Worm (Caenorhabditis elegans) whole organism, mixed stage, embryonic: ENCODE measurements around the gene C56G2.4.

ENCODE experiments used
- M03D4.4 ChIP-seq: sonication (generic microtip); optimal IDR thresholded peaks from 2 replicates; lab custom pipeline; 2017; ENCODE audit warnings: mild to moderate bottlenecking, missing genetic modification characterization, missing compliant biosample characterization
- bed-3 ChIP-seq: fragments of 200-800 bp; sonication (Bioruptor generic); optimal IDR thresholded peaks from 3 replicates; lab custom pipeline; 2018; ENCODE audit warnings: mild to moderate bottlenecking, missing genetic modification characterization, moderate library complexity, missing compliant biosample characterization
- blmp-1 ChIP-seq: fragments of 150-350 bp; optimal IDR thresholded peaks from 2 replicates; lab custom pipeline; 2014; ENCODE audit warnings: missing biosample characterization, missing genetic modification characterization
- ceh-39 ChIP-seq: fragments of 150-350 bp; optimal IDR thresholded peaks from 2 replicates; lab custom pipeline; 2014; ENCODE audit warnings: missing biosample characterization, missing genetic modification characterization
- ceh-43 ChIP-seq: fragments of 200-800 bp; sonication (Bioruptor generic); optimal IDR thresholded peaks from 2 replicates; lab custom pipeline; 2018; ENCODE audit warnings: mild to moderate bottlenecking, missing genetic modification characterization, moderate library complexity, missing compliant biosample characterization
- ceh-83 ChIP-seq: fragments of 200-800 bp; sonication (Bioruptor generic); optimal IDR thresholded peaks from 2 replicates; lab custom pipeline; 2018; ENCODE audit warnings: mild to moderate bottlenecking, missing genetic modification characterization, missing compliant biosample characterization
- cnd-1 ChIP-seq: fragments of 200-800 bp; sonication (Bioruptor generic); optimal IDR thresholded peaks from 2 replicates; lab custom pipeline; 2018; ENCODE audit warnings: mild to moderate bottlenecking, missing genetic modification characterization, missing compliant biosample characterization
- drap-1 ChIP-seq: fragments of 200-800 bp; sonication (Bioruptor generic); optimal IDR thresholded peaks from 3 replicates; lab custom pipeline; 2018; ENCODE audit warnings: mild to moderate bottlenecking, missing genetic modification characterization, missing compliant biosample characterization
- elt-1 ChIP-seq: sonication (generic microtip); optimal IDR thresholded peaks from 2 replicates; lab custom pipeline; 2017; ENCODE audit warnings: missing genetic modification characterization, mild to moderate bottlenecking, missing compliant biosample characterization, antibody characterized with exemption, moderate library complexity, borderline replicate concordance; ENCODE audit not compliant: insufficient read depth
- elt-3 ChIP-seq: fragments of 150-350 bp; optimal IDR thresholded peaks from 2 replicates; lab custom pipeline; 2014; ENCODE audit warnings: missing biosample characterization, missing genetic modification characterization
- flh-1 ChIP-seq: fragments of 200-800 bp; sonication (Bioruptor generic); optimal IDR thresholded peaks from 2 replicates; lab custom pipeline; 2018; ENCODE audit warnings: mild to moderate bottlenecking, missing genetic modification characterization, moderate library complexity, missing compliant biosample characterization
- ham-2 ChIP-seq: fragments of 200-800 bp; sonication (Bioruptor generic); optimal IDR thresholded peaks from 2 replicates; lab custom pipeline; 2018; ENCODE audit warnings: mild to moderate bottlenecking, missing genetic modification characterization, missing compliant biosample characterization
- hlh-1 ChIP-seq: fragments of 150-350 bp; optimal IDR thresholded peaks from 2 replicates; lab custom pipeline; 2014; ENCODE audit warnings: missing biosample characterization, missing genetic modification reagents, missing genetic modification characterization
- lin-13 ChIP-seq: fragments of 150-350 bp; optimal IDR thresholded peaks from 2 replicates; lab custom pipeline; 2014; ENCODE audit warnings: missing biosample characterization, missing genetic modification characterization
- lin-32 ChIP-seq: fragments of 200-800 bp; sonication (Bioruptor generic); optimal IDR thresholded peaks from 2 replicates; lab custom pipeline; 2018; ENCODE audit warnings: mild to moderate bottlenecking, missing genetic modification characterization, missing compliant biosample characterization
- lsy-2 ChIP-seq: fragments of 150-350 bp; optimal IDR thresholded peaks from 2 replicates; lab custom pipeline; 2014; ENCODE audit warnings: missing biosample characterization, missing genetic modification characterization
- mab-5 ChIP-seq: fragments of 150-350 bp; optimal IDR thresholded peaks from 2 replicates; lab custom pipeline; 2014; ENCODE audit warnings: missing biosample characterization, missing genetic modification characterization
- mep-1 ChIP-seq: fragments of 150-350 bp; optimal IDR thresholded peaks from 2 replicates; lab custom pipeline; 2017; ENCODE audit warnings: missing biosample characterization, missing genetic modification reagents, missing genetic modification characterization, inconsistent platforms
- mls-2 ChIP-seq: sonication (generic microtip); optimal IDR thresholded peaks from 2 replicates; lab custom pipeline; 2016; ENCODE audit warnings: mild to moderate bottlenecking, missing genetic modification characterization, moderate library complexity, missing compliant biosample characterization
- nhr-12 ChIP-seq: fragments of 150-350 bp; optimal IDR thresholded peaks from 2 replicates; lab custom pipeline; 2014; ENCODE audit warnings: missing biosample characterization, missing genetic modification characterization
- nhr-2 ChIP-seq: fragments of 150-350 bp; optimal IDR thresholded peaks from 2 replicates; lab custom pipeline; 2014; ENCODE audit warnings: missing biosample characterization, missing genetic modification characterization
- nhr-237 ChIP-seq: fragments of 150-350 bp; optimal IDR thresholded peaks from 2 replicates; lab custom pipeline; 2014; ENCODE audit warnings: missing biosample characterization, missing genetic modification characterization
- nhr-76 ChIP-seq: sonication (generic microtip); optimal IDR thresholded peaks from 2 replicates; lab custom pipeline; 2017; ENCODE audit warnings: missing biosample characterization, missing genetic modification characterization
- pha-4 ChIP-seq: fragments of 150-350 bp; optimal IDR thresholded peaks from 2 replicates; lab custom pipeline; 2018; ENCODE audit warnings: missing biosample characterization, missing genetic modification reagents, missing genetic modification characterization
- sem-2 ChIP-seq: fragments of 200-800 bp; sonication (Bioruptor generic); optimal IDR thresholded peaks from 2 replicates; lab custom pipeline; 2018; ENCODE audit warnings: mild to moderate bottlenecking, missing genetic modification characterization, missing compliant biosample characterization
- snpc-4 ChIP-seq: fragments of 150-350 bp; optimal IDR thresholded peaks from 2 replicates; lab custom pipeline; 2014; ENCODE audit warnings: missing biosample characterization, missing genetic modification characterization
- sptf-1 ChIP-seq: sonication (generic microtip); optimal IDR thresholded peaks from 2 replicates; lab custom pipeline; 2017; ENCODE audit warnings: mild to moderate bottlenecking, missing genetic modification characterization, moderate library complexity, missing compliant biosample characterization
- tbx-8 ChIP-seq: fragments of 200-800 bp; sonication (Bioruptor generic); optimal IDR thresholded peaks from 2 replicates; lab custom pipeline; 2018; ENCODE audit warnings: mild to moderate bottlenecking, missing genetic modification characterization, moderate library complexity, missing compliant biosample characterization
- unc-120 ChIP-seq: sonication (generic microtip); optimal IDR thresholded peaks from 2 replicates; lab custom pipeline; 2017; ENCODE audit warnings: missing genetic modification characterization, missing compliant biosample characterization; ENCODE audit not compliant: poor library complexity, severe bottlenecking
- unc-39 ChIP-seq: fragments of 150-350 bp; optimal IDR thresholded peaks from 2 replicates; lab custom pipeline; 2014; ENCODE audit warnings: missing biosample characterization, missing genetic modification characterization
- unc-62 ChIP-seq: fragments of 150-350 bp; optimal IDR thresholded peaks from 2 replicates; lab custom pipeline; 2014; ENCODE audit warnings: missing biosample characterization, missing genetic modification reagents, missing genetic modification characterization
- zip-8 ChIP-seq: fragments of 150-350 bp; optimal IDR thresholded peaks from 2 replicates; lab custom pipeline; 2014; ENCODE audit warnings: missing biosample characterization, missing genetic modification characterization
- ztf-11 ChIP-seq: fragments of 150-350 bp; optimal IDR thresholded peaks from 2 replicates; lab custom pipeline; 2014; ENCODE audit warnings: missing biosample characterization, missing genetic modification characterization

Gene C56G2.4

ce11 chrIII:6356764-6357163 is 25.2 kb downstream of the C56G2.4 start:
- no peak for TF ChIP-seq ceh-43 (GFP tag; lab: Kevin White, UChicago)
- no peak for TF ChIP-seq flh-1 (GFP tag; lab: Kevin White, UChicago)
- no peak for TF ChIP-seq ceh-39 (tag; lab: Kevin White, UChicago)
- TF ChIP-seq M03D4.4 (tag; lab: Kevin White, UChicago) = no peak

ce11 chrIII:6358704-6359103 is 27.2 kb downstream of the C56G2.4 start:
- TF ChIP-seq tbx-8 (GFP tag; lab: Kevin White, UChicago) (no peak), sptf-1 (tag; lab: Kevin White, UChicago) (no peak), drap-1 (GFP tag; lab: Kevin White, UChicago) (no peak), nhr-12 (no peak), pha-4 (no peak), unc-62 (no peak), mep-1 (tag; lab: Kevin White, UChicago) (no peak), nhr-2 (tag; lab: Kevin White, UChicago) (no peak), ceh-83 (GFP tag; lab: Kevin White, UChicago) (no peak), bed-3 (GFP tag; lab: Kevin White, UChicago) (no peak), cnd-1 (tag; lab: Kevin White, UChicago) (no peak), unc-39 (tag; lab: Kevin White, UChicago) (no peak)

ce11 chrIII:6359171-6359854 is 27.8 kb downstream of the C56G2.4 start:
- TF ChIP-seq nhr-237 (tag; lab: Kevin White, UChicago) (no peak), blmp-1 (no peak), mls-2 (tag; lab: Kevin White, UChicago) (no peak), ztf-11 (no peak), M03D4.4 (tag; lab: Kevin White, UChicago) (no peak), elt-3 (no peak), lin-32 (no peak), ceh-43 (GFP tag; lab: Kevin White, UChicago) (no peak), ceh-39 (tag; lab: Kevin White, UChicago) (no peak), snpc-4 (tag; lab: Kevin White, UChicago) (no peak), ham-2 (no peak), pha-4 (no peak), mab-5 (no peak), unc-62 (no peak), drap-1 (GFP tag; lab: Kevin White, UChicago) (no peak), zip-8 (tag; lab: Kevin White, UChicago) (no peak)
- TF ChIP-seq, all 35 proteins: peak for 0

- TF ChIP-seq zip-8 (tag; lab: Kevin White, UChicago) (no peak), lin-13 (no peak), mep-1 (tag; lab: Kevin White, UChicago) (no peak), nhr-12 (no peak), lin-32 (no peak), snpc-4 (tag; lab: Kevin White, UChicago) (no peak), bed-3 (GFP tag; lab: Kevin White, UChicago) (no peak), lsy-2 (no peak), tbx-8 (GFP tag; lab: Kevin White, UChicago) (no peak)
Measured at ce11 chrIII:6360114-6360513, 28.6 kb downstream of the C56G2.4 start.

- TF ChIP-seq M03D4.4 (tag; lab: Kevin White, UChicago) = no peak
- no peak for TF ChIP-seq blmp-1
Measured at ce11 chrIII:6360825-6361224, 29.3 kb downstream of the C56G2.4 start.

- no peak for TF ChIP-seq elt-3
- TF ChIP-seq unc-120 = no peak
- TF ChIP-seq lin-13 = no peak
- no peak for TF ChIP-seq nhr-12
- no peak for TF ChIP-seq sem-2 (GFP tag; lab: Kevin White, UChicago)
- no peak for TF ChIP-seq pha-4
- TF ChIP-seq mep-1 (tag; lab: Kevin White, UChicago) = no peak
- no peak for TF ChIP-seq zip-8 (tag; lab: Kevin White, UChicago)
- no peak for TF ChIP-seq hlh-1 (tag; lab: Kevin White, UChicago)
- TF ChIP-seq ceh-39 (tag; lab: Kevin White, UChicago) = no peak
- no peak for TF ChIP-seq elt-1 (tag; lab: Kevin White, UChicago)
- no peak for TF ChIP-seq unc-62
- no peak for TF ChIP-seq nhr-76
- no peak for TF ChIP-seq ceh-83 (GFP tag; lab: Kevin White, UChicago)
Measured at ce11 chrIII:6361560-6361959, 30.0 kb downstream of the C56G2.4 start.
